Fruit fly (Drosophila melanogaster) whole organism, embryonic: ENCODE results near the gene CG5070.

ENCODE experiments used
- CG10267 ChIP-seq: fragments of 200-800 bp; sonication (Bioruptor generic); optimal IDR thresholded peaks from 2 replicates; lab custom pipeline; 2018; ENCODE audit warnings: missing biosample characterization, mild to moderate bottlenecking, missing genetic modification characterization, moderate library complexity
- CG12104 ChIP-seq: fragments of 200-800 bp; sonication (Bioruptor generic); optimal IDR thresholded peaks from 3 replicates; lab custom pipeline; 2016; ENCODE audit warnings: missing biosample characterization, missing genetic modification characterization
- CG12769 ChIP-seq: fragments of 200-800 bp; sonication (Bioruptor generic); optimal IDR thresholded peaks from 2 replicates; lab custom pipeline; 2019; ENCODE audit warnings: missing biosample characterization, mild to moderate bottlenecking, missing genetic modification characterization, moderate library complexity
- CG13287 ChIP-seq: fragments of 200-800 bp; sonication (Bioruptor generic); IDR thresholded peaks from 2 replicates; pipeline ENCODE4 v1.3.6; 2022; ENCODE audit warnings: missing biosample characterization, missing genetic modification characterization; ENCODE audit not compliant: partially characterized antibody
- CG3065 ChIP-seq: fragments of 200-800 bp; sonication (Bioruptor generic); optimal IDR thresholded peaks from 2 replicates; lab custom pipeline; 2016; ENCODE audit warnings: missing biosample characterization, missing genetic modification characterization
- CG6254 ChIP-seq: fragments of 200-800 bp; sonication (Bioruptor generic); optimal IDR thresholded peaks from 3 replicates; lab custom pipeline; 2017; ENCODE audit warnings: mild to moderate bottlenecking, missing biosample characterization, missing genetic modification reagents, missing genetic modification characterization
- CG6813 ChIP-seq: fragments of 200-800 bp; sonication (Bioruptor generic); optimal IDR thresholded peaks from 2 replicates; lab custom pipeline; 2017; ENCODE audit warnings: missing biosample characterization, missing genetic modification characterization, mild to moderate bottlenecking, moderate library complexity, missing genetic modification reagents
- CG6854 ChIP-seq: fragments of 200-800 bp; sonication (Bioruptor generic); optimal IDR thresholded peaks from 3 replicates; lab custom pipeline; 2017; ENCODE audit warnings: missing biosample characterization, mild to moderate bottlenecking, missing genetic modification characterization
- Deaf1 ChIP-seq: fragments of 200-800 bp; optimal IDR thresholded peaks from 3 replicates; lab custom pipeline; 2019; ENCODE audit warnings: missing biosample characterization, mild to moderate bottlenecking, missing genetic modification characterization, moderate library complexity
- Dek ChIP-seq: fragments of 200-800 bp; sonication (Bioruptor generic); optimal IDR thresholded peaks from 3 replicates; lab custom pipeline; 2019; ENCODE audit warnings: missing biosample characterization, mild to moderate bottlenecking, missing genetic modification characterization, moderate library complexity
- HLH4C ChIP-seq: fragments of 200-800 bp; sonication (Bioruptor generic); IDR thresholded peaks from 3 replicates; pipeline ENCODE4 v1.3.6; 2022; ENCODE audit warnings: missing biosample characterization, missing genetic modification characterization; ENCODE audit not compliant: partially characterized antibody
- Lpt ChIP-seq: fragments of >200 bp; optimal IDR thresholded peaks from 2 replicates; lab custom pipeline; 2018; ENCODE audit warnings: missing biosample characterization, missing genetic modification characterization
- bbx ChIP-seq: fragments of 200-800 bp; sonication (Bioruptor generic); IDR thresholded peaks from 2 replicates; pipeline ENCODE4 v1.3.6; 2022; ENCODE audit warnings: missing biosample characterization, missing genetic modification characterization; ENCODE audit not compliant: partially characterized antibody
- eve ChIP-seq, 2 experiments: fragments of >200 bp; optimal IDR thresholded peaks; 2 replicates each; lab custom pipeline; 2017; ENCODE audit warnings: missing biosample characterization in 2 of 2, missing genetic modification characterization in 2 of 2
- pzg ChIP-seq: fragments of 200-800 bp; sonication (Bioruptor generic); optimal IDR thresholded peaks from 3 replicates; lab custom pipeline; 2018; ENCODE audit warnings: missing biosample characterization, mild to moderate bottlenecking, missing genetic modification characterization, moderate library complexity
- stwl ChIP-seq: fragments of 200-800 bp; sonication (Bioruptor generic); optimal IDR thresholded peaks from 3 replicates; lab custom pipeline; 2018; ENCODE audit warnings: missing biosample characterization, mild to moderate bottlenecking, missing genetic modification characterization, moderate library complexity

CG5070 gene

dm6 chrX:17249326-17249725 lies 46.4 kb downstream of the CG5070 start, which contains the start of gene CG8675 (continued):
- TF ChIP-seq CG6854 (GFP tag; lab: Kevin White, UChicago) (peak; percentile 32), eve (GFP tag; optimal IDR thresholded peaks at IDR 0.05; lab: Kevin White, UChicago) (no peak), CG10267 (tag; lab: Kevin White, UChicago) (peak; percentile 7), bbx (GFP tag; lab: Robert Waterston, UW) (no peak), CG12104 (GFP tag; lab: Kevin White, UChicago) (no peak), Deaf1 (tag; lab: Kevin White, UChicago) (no peak), CG12769 (tag; lab: Kevin White, UChicago) (no peak), CG13287 (GFP tag; lab: Robert Waterston, UW) (peak; percentile 24; the same call in 1 of the 2 replicates), CG6813 (GFP tag; lab: Kevin White, UChicago) (no peak), CG3065 (no peak), CG6254 (GFP tag; lab: Kevin White, UChicago) (no peak), Dek (no peak), pzg (GFP tag; lab: Kevin White, UChicago) (peak; percentile 61), stwl (peak; percentile 81), Lpt (GFP tag; lab: Kevin White, UChicago) (no peak), HLH4C (GFP tag; lab: Robert Waterston, UW) (0 out of 3 replicates have a peak, but pooled peaks have one; percentile 43)
- TF ChIP-seq, all 482 proteins: peak for 54
